Worm (Caenorhabditis elegans) whole organism, L4 larva: ENCODE results near the gene Y50E8A.6.
A peak's percentile ranks its signal among the peaks of the same experiment; 100 is the strongest.

Experiments
- F10B5.3 ChIP-seq: sonication (generic microtip); optimal IDR thresholded peaks from 2 replicates; lab custom pipeline; 2016; ENCODE audit warnings: mild to moderate bottlenecking, missing genetic modification characterization, missing compliant biosample characterization
- F26F4.8 ChIP-seq: fragments of 200-800 bp; sonication (Bioruptor generic); conservative IDR thresholded peaks from 2 replicates; pipeline ENCODE4 v1.3.6; 2022; ENCODE audit warnings: missing genetic modification characterization, missing compliant biosample characterization
- F44E2.7 ChIP-seq: fragments of 200-800 bp; sonication (Bioruptor generic); IDR thresholded peaks from 2 replicates; pipeline ENCODE4 v2.1.2; 2022; ENCODE audit warnings: missing genetic modification characterization, missing compliant biosample characterization
- F49E8.2 ChIP-seq: sonication (generic microtip); optimal IDR thresholded peaks from 2 replicates; lab custom pipeline; 2016; ENCODE audit warnings: missing compliant biosample characterization, mild to moderate bottlenecking, missing genetic modification characterization, borderline replicate concordance
- Y105C5A.15 ChIP-seq: fragments of 200-800 bp; sonication (Bioruptor generic); IDR thresholded peaks from 2 replicates; pipeline ENCODE4 v1.3.6; 2022; ENCODE audit warnings: missing genetic modification characterization, missing compliant biosample characterization
- Y75B8A.6 ChIP-seq: fragments of 200-800 bp; sonication (Bioruptor generic); IDR thresholded peaks from 2 replicates; pipeline ENCODE4 v1.3.6; 2022; ENCODE audit warnings: missing genetic modification reagents, missing genetic modification characterization, missing compliant biosample characterization
- aha-1 ChIP-seq: fragments of 150-350 bp; peaks from one replicate; lab custom pipeline; 2014; ENCODE audit warnings: missing biosample characterization, missing genetic modification characterization
- arid-1 ChIP-seq: fragments of 200-800 bp; sonication (Bioruptor generic); conservative IDR thresholded peaks from 2 replicates; pipeline ENCODE4 v1.3.6; 2022; ENCODE audit warnings: missing genetic modification reagents, missing genetic modification characterization, missing compliant biosample characterization
- attf-4 ChIP-seq: sonication (generic microtip); optimal IDR thresholded peaks from 3 replicates; lab custom pipeline; 2017; ENCODE audit warnings: missing biosample characterization, missing genetic modification characterization
- ces-1 ChIP-seq: fragments of 150-350 bp; sonication (generic microtip); optimal IDR thresholded peaks from 4 replicates; lab custom pipeline; 2014; ENCODE audit warnings: missing biosample characterization, missing genetic modification reagents, missing genetic modification characterization
- daf-12 ChIP-seq: fragments of 150-350 bp; optimal IDR thresholded peaks from 2 replicates; lab custom pipeline; 2014; ENCODE audit warnings: missing biosample characterization, missing genetic modification reagents, missing genetic modification characterization
- daf-8 ChIP-seq: fragments of 200-800 bp; sonication (Bioruptor generic); IDR thresholded peaks from 2 replicates; pipeline ENCODE4 v1.3.6; 2022; ENCODE audit warnings: missing genetic modification characterization, missing compliant biosample characterization
- dmd-6 ChIP-seq: fragments of 200-800 bp; sonication (Bioruptor generic); IDR thresholded peaks from 2 replicates; pipeline ENCODE4 v1.3.6; 2022; ENCODE audit warnings: missing genetic modification reagents, missing genetic modification characterization, missing compliant biosample characterization
- dmd-8 ChIP-seq: fragments of 200-800 bp; sonication (Bioruptor generic); IDR thresholded peaks from 2 replicates; pipeline ENCODE4 v1.3.6; 2022; ENCODE audit warnings: missing genetic modification characterization, missing compliant biosample characterization
- dmd-9 ChIP-seq: fragments of 200-800 bp; sonication (Bioruptor generic); IDR thresholded peaks from 2 replicates; pipeline ENCODE4 v1.3.6; 2022; ENCODE audit warnings: missing genetic modification reagents, missing genetic modification characterization, missing compliant biosample characterization
- dve-1 ChIP-seq: sonication (generic microtip); optimal IDR thresholded peaks from 2 replicates; lab custom pipeline; 2017; ENCODE audit warnings: antibody characterized with exemption, mild to moderate bottlenecking, missing genetic modification characterization, missing compliant biosample characterization; ENCODE audit not compliant: insufficient read depth
- lin-13 ChIP-seq: fragments of 150-350 bp; optimal IDR thresholded peaks from 2 replicates; lab custom pipeline; 2014; ENCODE audit warnings: missing biosample characterization, missing genetic modification reagents, missing genetic modification characterization
- lsy-2 ChIP-seq, 2 experiments: fragments of 150-350 bp in 1 of 2; sonication (generic microtip) in 1 of 2; optimal IDR thresholded peaks; 2 replicates each; lab custom pipeline; 2014 to 2017; ENCODE audit warnings: missing biosample characterization in 2 of 2, missing genetic modification characterization in 2 of 2
- madf-9 ChIP-seq: fragments of 200-800 bp; sonication (Bioruptor generic); conservative IDR thresholded peaks from 2 replicates; pipeline ENCODE4 v1.3.6; 2022; ENCODE audit warnings: missing genetic modification reagents, missing genetic modification characterization, missing compliant biosample characterization
- mdt-29 ChIP-seq: fragments of 200-800 bp; sonication (Bioruptor generic); IDR thresholded peaks from 2 replicates; pipeline ENCODE4 v1.3.6; 2022; ENCODE audit warnings: missing genetic modification reagents, missing genetic modification characterization, missing compliant biosample characterization
- mep-1 ChIP-seq: fragments of 150-350 bp; sonication (generic microtip); optimal IDR thresholded peaks from 3 replicates; lab custom pipeline; 2014; ENCODE audit warnings: missing biosample characterization, missing genetic modification characterization
- mxl-3 ChIP-seq: fragments of 200-800 bp; sonication (Bioruptor generic); optimal IDR thresholded peaks from 2 replicates; lab custom pipeline; 2018; ENCODE audit warnings: mild to moderate bottlenecking, missing genetic modification characterization, missing compliant biosample characterization
- nhr-25 ChIP-seq: sonication (generic microtip); optimal IDR thresholded peaks from 2 replicates; lab custom pipeline; 2017; ENCODE audit warnings: missing genetic modification characterization, mild to moderate bottlenecking, missing compliant biosample characterization, antibody characterized with exemption, moderate library complexity, borderline replicate concordance; ENCODE audit not compliant: insufficient read depth
- nhr-28 ChIP-seq: fragments of 150-350 bp; optimal IDR thresholded peaks from 2 replicates; lab custom pipeline; 2014; ENCODE audit warnings: missing biosample characterization, missing genetic modification characterization
- nhr-41 ChIP-seq: fragments of 200-800 bp; sonication (Bioruptor generic); IDR thresholded peaks from 2 replicates; pipeline ENCODE4 v1.3.6; 2022; ENCODE audit warnings: missing genetic modification reagents, missing genetic modification characterization, missing compliant biosample characterization
- nhr-48 ChIP-seq: sonication (generic microtip); optimal IDR thresholded peaks from 2 replicates; lab custom pipeline; 2016; ENCODE audit warnings: mild to moderate bottlenecking, missing genetic modification characterization, missing compliant biosample characterization
- nhr-76 ChIP-seq: fragments of 150-350 bp; optimal IDR thresholded peaks from 2 replicates; lab custom pipeline; 2014; ENCODE audit warnings: missing biosample characterization, missing genetic modification characterization
- php-3 ChIP-seq: fragments of 200-800 bp; sonication (Bioruptor generic); IDR thresholded peaks from 2 replicates; pipeline ENCODE4 v1.3.6; 2022; ENCODE audit warnings: missing genetic modification reagents, missing genetic modification characterization, missing compliant biosample characterization
- saeg-2 ChIP-seq: fragments of 200-800 bp; sonication (Bioruptor generic); IDR thresholded peaks from 2 replicates; pipeline ENCODE4 v1.3.6; 2022; ENCODE audit warnings: missing genetic modification reagents, missing genetic modification characterization, missing compliant biosample characterization
- sdz-12 ChIP-seq: fragments of 200-800 bp; sonication (Bioruptor generic); optimal IDR thresholded peaks from 2 replicates; lab custom pipeline; 2018; ENCODE audit warnings: mild to moderate bottlenecking, missing genetic modification characterization, missing compliant biosample characterization
- spr-3 ChIP-seq: fragments of 200-800 bp; sonication (Bioruptor generic); optimal IDR thresholded peaks from 2 replicates; lab custom pipeline; 2018; ENCODE audit warnings: mild to moderate bottlenecking, missing genetic modification characterization, missing compliant biosample characterization
- tag-97 ChIP-seq: fragments of 200-800 bp; sonication (Bioruptor generic); IDR thresholded peaks from 2 replicates; pipeline ENCODE4 v1.3.6; 2022; ENCODE audit warnings: missing genetic modification characterization, missing compliant biosample characterization
- unc-62 ChIP-seq, 3 experiments: fragments of 150-350 bp in 1 of 3; sonication (generic microtip); optimal IDR thresholded peaks in 2 of 3; peaks in 1 of 3; 1 replicate in 1 of 3; 2 replicates in 2 of 3; lab custom pipeline; 2014 to 2017; ENCODE audit warnings: missing biosample characterization in 3 of 3, missing genetic modification characterization in 3 of 3, missing genetic modification reagents in 3 of 3, missing genotype in 1 of 3
- zip-11 ChIP-seq: fragments of 200-800 bp; sonication (Bioruptor generic); IDR thresholded peaks from 2 replicates; pipeline ENCODE4 v1.3.6; 2022; ENCODE audit warnings: missing genetic modification characterization, missing compliant biosample characterization

Gene Y50E8A.6

ce11 chrV:14726596-14726995 is 14.5 kb downstream of the Y50E8A.6 start, which contains the start of gene Y50E8A.1:
Gene Y50E8A.1 (plus strand): TSS chrV:14726896.
- TF ChIP-seq aha-1 (tag; lab: Kevin White, UChicago): peak; percentile 72
- TF ChIP-seq F44E2.7 (GFP tag; lab: Robert Waterston, UW): no peak

- TF ChIP-seq mep-1 (tag; lab: Kevin White, UChicago) (no peak), daf-12 (tag; lab: Kevin White, UChicago) (no peak), nhr-28 (tag; lab: Kevin White, UChicago) (peak; percentile 59), ces-1 (no peak), madf-9 (GFP tag; lab: Robert Waterston, UW) (no peak), Y105C5A.15 (GFP tag; lab: Robert Waterston, UW) (no peak), dmd-6 (GFP tag; lab: Robert Waterston, UW) (peak; percentile 51), mxl-3 (GFP tag; lab: Kevin White, UChicago) (peak; percentile 3), arid-1 (GFP tag; lab: Robert Waterston, UW) (no peak), nhr-48 (tag; lab: Kevin White, UChicago) (peak; percentile 91), zip-11 (no peak), F44E2.7 (GFP tag; lab: Robert Waterston, UW) (no peak), mdt-29 (GFP tag; lab: Robert Waterston, UW) (no peak)
Observed at ce11 chrV:14725409-14725808, 15.7 kb downstream of the Y50E8A.6 start.

ce11 chrV:14723020-14723419 is 18.1 kb downstream of the Y50E8A.6 start, which contains the start of gene R08A2.7:
Gene R08A2.7 (plus strand): TSS chrV:14723320.
- TF ChIP-seq sdz-12 (GFP tag; lab: Kevin White, UChicago) (no peak), unc-62 (GFP tag; optimal IDR thresholded peaks at IDR 0.05 in 1 of 2; lab: Kevin White, UChicago) (peak in 1 of 2 experiments; percentile 61), unc-62 (tag; optimal IDR thresholded peaks at IDR 0.05; lab: Kevin White, UChicago) (no peak)

- TF ChIP-seq spr-3 (no peak), tag-97 (GFP tag; lab: Robert Waterston, UW) (no peak), Y75B8A.6 (GFP tag; lab: Robert Waterston, UW) (no peak), php-3 (GFP tag; lab: Robert Waterston, UW) (no peak), lin-13 (GFP tag; lab: Kevin White, UChicago) (no peak), nhr-76 (tag; lab: Kevin White, UChicago) (no peak), nhr-25 (tag; lab: Kevin White, UChicago) (no peak), daf-12 (tag; lab: Kevin White, UChicago) (no peak)
Observed at ce11 chrV:14719491-14719890, 21.6 kb downstream of the Y50E8A.6 start, which contains the start of gene R08A2.1. Gene R08A2.1 (minus strand): TSS chrV:14719591.

- TF ChIP-seq dmd-6 (GFP tag; lab: Robert Waterston, UW) (peak; percentile 32), dve-1 (no peak), nhr-28 (tag; lab: Kevin White, UChicago) (peak; percentile 35)
Observed at ce11 chrV:14716114-14716513, 25.0 kb downstream of the Y50E8A.6 start, which contains the start of gene fbxa-147. Gene fbxa-147 (plus strand): TSS chrV:14716499.

ce11 chrV:14715608-14716007 is 25.5 kb downstream of the Y50E8A.6 start, which contains the start of gene R08A2.2:
Gene R08A2.2 (minus strand): TSS chrV:14715708.
- TF ChIP-seq saeg-2 (GFP tag; lab: Robert Waterston, UW): no peak
- TF ChIP-seq F26F4.8: no peak
- no peak for TF ChIP-seq sdz-12 (GFP tag; lab: Kevin White, UChicago)
- no peak for TF ChIP-seq attf-4 (tag; lab: Kevin White, UChicago)
- no peak for TF ChIP-seq F10B5.3 (tag; lab: Kevin White, UChicago)
- TF ChIP-seq dmd-8 (GFP tag; lab: Robert Waterston, UW): no peak
- TF ChIP-seq F49E8.2 (tag; lab: Kevin White, UChicago): no peak
- no peak for TF ChIP-seq daf-8 (GFP tag; lab: Robert Waterston, UW)
- no peak for TF ChIP-seq nhr-41 (GFP tag; lab: Robert Waterston, UW)
- no peak for TF ChIP-seq dmd-6 (GFP tag; lab: Robert Waterston, UW)
- TF ChIP-seq spr-3: no peak
- TF ChIP-seq Y75B8A.6 (GFP tag; lab: Robert Waterston, UW): no peak
- TF ChIP-seq dmd-9 (GFP tag; lab: Robert Waterston, UW): no peak
- no peak for TF ChIP-seq lsy-2 (tag; optimal IDR thresholded peaks at IDR 0.05; lab: Kevin White, UChicago)
- TF ChIP-seq madf-9 (GFP tag; lab: Robert Waterston, UW): no peak
